Fruit fly (Drosophila melanogaster) whole organism, pupa: ENCODE results near the gene Nepl7.

Experiments used
- CG10348 ChIP-seq: fragments of 200-800 bp; sonication (Bioruptor generic); IDR thresholded peaks from 2 replicates; pipeline ENCODE4 v1.3.6; 2022; ENCODE audit warnings: missing biosample characterization, missing genetic modification characterization
- CG12605 ChIP-seq: fragments of 200-800 bp; sonication (Bioruptor generic); IDR thresholded peaks from 2 replicates; pipeline ENCODE4 v1.3.6; 2022; ENCODE audit warnings: missing biosample characterization, missing genetic modification characterization
- CG13204 ChIP-seq: fragments of 200-800 bp; sonication (Bioruptor generic); optimal IDR thresholded peaks from 2 replicates; lab custom pipeline; 2018; ENCODE audit warnings: missing biosample characterization, mild to moderate bottlenecking, missing genetic modification characterization, moderate library complexity
- CG14655 ChIP-seq: fragments of 200-800 bp; sonication (Bioruptor generic); optimal IDR thresholded peaks from 3 replicates; lab custom pipeline; 2017; ENCODE audit warnings: mild to moderate bottlenecking, missing biosample characterization, missing genetic modification reagents, missing genetic modification characterization
- CG15710 ChIP-seq: fragments of 200-800 bp; sonication (Bioruptor generic); optimal IDR thresholded peaks from 2 replicates; lab custom pipeline; 2018; ENCODE audit warnings: missing biosample characterization, mild to moderate bottlenecking, missing genetic modification characterization, moderate library complexity
- CG17806 ChIP-seq: fragments of 200-800 bp; sonication (Bioruptor generic); optimal IDR thresholded peaks from 2 replicates; lab custom pipeline; 2018; ENCODE audit warnings: missing biosample characterization, mild to moderate bottlenecking, missing genetic modification characterization, moderate library complexity
- CG32121 ChIP-seq: fragments of 200-800 bp; sonication (Bioruptor generic); IDR thresholded peaks from 2 replicates; pipeline ENCODE4 v1.3.6; 2022; ENCODE audit warnings: missing biosample characterization, missing genetic modification characterization
- CG34367 ChIP-seq: fragments of 200-800 bp; sonication (Bioruptor generic); optimal IDR thresholded peaks from 2 replicates; lab custom pipeline; 2018; ENCODE audit warnings: missing biosample characterization, mild to moderate bottlenecking, missing genetic modification characterization
- CG4496 ChIP-seq: fragments of 200-800 bp; sonication (Bioruptor generic); IDR thresholded peaks from 3 replicates; pipeline ENCODE4 v1.3.6; 2022; ENCODE audit warnings: missing biosample characterization, missing genetic modification characterization
- CG8159 ChIP-seq: fragments of 200-800 bp; sonication (Bioruptor generic); optimal IDR thresholded peaks from 3 replicates; lab custom pipeline; 2018; ENCODE audit warnings: missing biosample characterization, mild to moderate bottlenecking, missing genetic modification characterization, moderate library complexity
- CG8301 ChIP-seq: fragments of 200-800 bp; sonication (Bioruptor generic); optimal IDR thresholded peaks from 2 replicates; lab custom pipeline; 2018; ENCODE audit warnings: missing biosample characterization, mild to moderate bottlenecking, missing genetic modification characterization
- CG9948 ChIP-seq: fragments of 200-800 bp; sonication (Bioruptor generic); optimal IDR thresholded peaks from 2 replicates; lab custom pipeline; 2018; ENCODE audit warnings: missing biosample characterization, mild to moderate bottlenecking, missing genetic modification characterization, moderate library complexity
- D1 ChIP-seq: fragments of 200-800 bp; sonication (Bioruptor generic); optimal IDR thresholded peaks from 2 replicates; lab custom pipeline; 2018; ENCODE audit warnings: missing biosample characterization, mild to moderate bottlenecking, missing genetic modification characterization, moderate library complexity
- EcR ChIP-seq: fragments of 200-800 bp; sonication (Bioruptor generic); optimal IDR thresholded peaks from 3 replicates; lab custom pipeline; 2019; ENCODE audit warnings: missing biosample characterization, missing genetic modification characterization, mild to moderate bottlenecking, moderate library complexity, missing genetic modification reagents
- Ets98B ChIP-seq: fragments of 200-800 bp; sonication (Bioruptor generic); IDR thresholded peaks from 2 replicates; pipeline ENCODE4 v1.3.6; 2022; ENCODE audit warnings: missing biosample characterization, missing genetic modification characterization
- Pif1A ChIP-seq: fragments of 200-800 bp; sonication (Bioruptor generic); optimal IDR thresholded peaks from 3 replicates; lab custom pipeline; 2016; ENCODE audit warnings: missing biosample characterization, missing genetic modification characterization
- Pif1B ChIP-seq: fragments of 200-800 bp; sonication (Bioruptor generic); optimal IDR thresholded peaks from 3 replicates; lab custom pipeline; 2016; ENCODE audit warnings: missing biosample characterization, missing genetic modification characterization
- Snoo ChIP-seq: fragments of 200-800 bp; sonication (Bioruptor generic); optimal IDR thresholded peaks from 3 replicates; lab custom pipeline; 2017; ENCODE audit warnings: missing biosample characterization, mild to moderate bottlenecking, missing genetic modification characterization, inconsistent platforms
- fd96Ca ChIP-seq: fragments of 200-800 bp; sonication (Bioruptor generic); IDR thresholded peaks from 3 replicates; pipeline ENCODE4 v1.3.6; 2022; ENCODE audit warnings: missing biosample characterization, missing genetic modification characterization
- gl ChIP-seq: fragments of 200-800 bp; sonication (Bioruptor generic); optimal IDR thresholded peaks from 2 replicates; lab custom pipeline; 2018; ENCODE audit warnings: missing biosample characterization, mild to moderate bottlenecking, missing genetic modification characterization
- rn ChIP-seq: fragments of 200-800 bp; sonication (Bioruptor generic); IDR thresholded peaks from 2 replicates; pipeline ENCODE4 v1.3.6; 2022; ENCODE audit warnings: missing biosample characterization, missing genetic modification characterization

The Nepl7 gene

DNA sequence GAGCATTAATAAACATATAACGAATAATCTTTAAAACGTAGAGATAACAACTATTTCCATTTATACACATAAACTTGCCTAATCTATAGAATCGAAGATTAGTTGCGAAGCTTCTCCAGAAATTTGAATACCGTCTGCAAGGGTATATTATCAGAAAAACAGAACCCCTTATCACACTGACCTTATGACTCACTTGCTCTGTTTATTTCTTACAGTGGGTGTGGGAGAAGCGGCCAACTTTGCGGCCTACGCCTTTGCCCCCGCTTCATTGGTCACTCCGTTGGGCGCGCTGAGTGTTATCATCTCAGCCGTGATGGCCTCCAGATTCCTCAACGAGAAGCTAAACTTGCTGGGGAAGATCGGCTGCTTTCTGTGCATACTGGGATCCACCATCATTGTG is 35.9 kb upstream of the Nepl7 start:
- TF ChIP-seq Snoo (tag; lab: Kevin White, UChicago) (no peak), CG14655 (GFP tag; lab: Kevin White, UChicago) (no peak), Ets98B (no peak), Pif1A (GFP tag; lab: Kevin White, UChicago) (no peak), CG12605 (no peak), CG10348 (no peak), CG17806 (tag; lab: Kevin White, UChicago) (no peak), CG13204 (GFP tag; lab: Kevin White, UChicago) (no peak), D1 (tag; lab: Kevin White, UChicago) (no peak), CG15710 (tag; lab: Kevin White, UChicago) (no peak), CG8301 (tag; lab: Kevin White, UChicago) (no peak), CG32121 (GFP tag; lab: Robert Waterston, UW) (no peak), CG4496 (GFP tag; lab: Robert Waterston, UW) (no peak), rn (GFP tag; lab: Robert Waterston, UW) (no peak), fd96Ca (no peak), CG34367 (tag; lab: Kevin White, UChicago) (no peak), Pif1B (no peak)

DNA sequence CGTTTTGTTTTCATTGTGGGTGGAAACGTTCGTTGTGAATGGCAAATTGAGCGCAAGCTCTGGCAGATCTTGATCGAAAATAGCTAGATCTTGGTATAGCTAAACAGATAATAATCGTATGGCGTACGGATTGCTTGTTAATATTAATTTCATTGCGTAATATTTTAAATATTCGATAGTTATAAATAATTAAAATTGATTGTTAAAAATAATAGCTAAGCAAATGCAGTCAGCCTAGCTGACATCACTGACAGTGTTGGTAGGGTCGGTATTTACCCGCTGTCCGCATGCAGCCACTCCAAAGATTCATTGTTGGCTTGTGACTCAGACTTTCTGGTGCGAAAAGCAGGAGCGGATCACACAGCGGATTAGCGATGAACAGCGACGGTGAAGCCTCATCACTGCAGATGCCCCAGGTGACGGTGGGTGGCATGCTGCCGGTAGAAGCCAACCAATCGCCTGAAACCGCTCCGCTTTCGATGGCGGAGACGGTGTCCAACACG is 35.0 kb upstream of the Nepl7 start, which contains the start of the genes CG5776 and spict:
CG5776 (minus strand) TSS at position 34 of the 503 bp plus-strand sequence.
spict (plus strand) TSS at position 308 of the 503 bp plus-strand sequence.
- TF ChIP-seq CG8301 (tag; lab: Kevin White, UChicago): peak; percentile 54
- TF ChIP-seq Snoo (tag; lab: Kevin White, UChicago): peak; percentile 46
- peak; percentile 82 for TF ChIP-seq fd96Ca
- peak; percentile 47 for TF ChIP-seq CG9948 (tag; lab: Kevin White, UChicago)
- peak; percentile 66 for TF ChIP-seq CG34367 (tag; lab: Kevin White, UChicago)
- no peak for TF ChIP-seq CG14655 (GFP tag; lab: Kevin White, UChicago)
- TF ChIP-seq D1 (tag; lab: Kevin White, UChicago): no peak
- peak; percentile 25; the same call in 1 of the 2 replicates for TF ChIP-seq CG12605
- TF ChIP-seq EcR (GFP tag; lab: Kevin White, UChicago): no peak
- TF ChIP-seq CG4496 (GFP tag; lab: Robert Waterston, UW): peak; percentile 68; the same call in 2 of the 3 replicates
- peak; percentile 74 for TF ChIP-seq Ets98B
- TF ChIP-seq CG13204 (GFP tag; lab: Kevin White, UChicago): no peak
- TF ChIP-seq Pif1B: no peak
- peak; percentile 69 for TF ChIP-seq CG8159 (tag; lab: Kevin White, UChicago)
- TF ChIP-seq Pif1A (GFP tag; lab: Kevin White, UChicago): no peak
- peak; percentile 46 for TF ChIP-seq gl (tag; lab: Kevin White, UChicago)
- peak; percentile 75 for TF ChIP-seq CG15710 (tag; lab: Kevin White, UChicago)
- TF ChIP-seq CG32121 (GFP tag; lab: Robert Waterston, UW): peak; percentile 71
- peak; percentile 53 for TF ChIP-seq CG17806 (tag; lab: Kevin White, UChicago)
- TF ChIP-seq CG10348: no peak
- peak; percentile 37; the same call in 1 of the 2 replicates for TF ChIP-seq rn (GFP tag; lab: Robert Waterston, UW)

DNA sequence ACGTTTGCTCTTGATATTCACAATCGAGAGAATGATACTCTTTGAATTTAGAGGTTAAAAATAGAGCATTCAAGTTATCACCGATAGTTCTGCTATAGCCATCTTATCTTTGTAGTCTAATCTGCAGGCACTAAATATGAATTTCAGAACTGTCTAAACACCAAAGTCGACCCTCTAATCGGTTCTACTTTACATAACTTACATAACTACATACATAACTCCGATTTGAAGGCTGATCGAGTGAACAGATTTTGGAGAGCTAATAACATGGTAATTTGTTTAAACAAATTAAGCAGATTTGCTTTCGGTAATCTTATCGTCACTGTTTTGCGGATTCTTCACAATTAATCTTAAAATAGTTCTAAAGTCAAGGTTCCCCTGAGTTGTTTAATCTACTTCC is 32.0 kb upstream of the Nepl7 start:
- TF ChIP-seq EcR (GFP tag; lab: Kevin White, UChicago) (no peak), CG4496 (GFP tag; lab: Robert Waterston, UW) (no peak), CG8159 (tag; lab: Kevin White, UChicago) (no peak), CG14655 (GFP tag; lab: Kevin White, UChicago) (no peak), CG9948 (tag; lab: Kevin White, UChicago) (no peak), Snoo (tag; lab: Kevin White, UChicago) (no peak)

DNA sequence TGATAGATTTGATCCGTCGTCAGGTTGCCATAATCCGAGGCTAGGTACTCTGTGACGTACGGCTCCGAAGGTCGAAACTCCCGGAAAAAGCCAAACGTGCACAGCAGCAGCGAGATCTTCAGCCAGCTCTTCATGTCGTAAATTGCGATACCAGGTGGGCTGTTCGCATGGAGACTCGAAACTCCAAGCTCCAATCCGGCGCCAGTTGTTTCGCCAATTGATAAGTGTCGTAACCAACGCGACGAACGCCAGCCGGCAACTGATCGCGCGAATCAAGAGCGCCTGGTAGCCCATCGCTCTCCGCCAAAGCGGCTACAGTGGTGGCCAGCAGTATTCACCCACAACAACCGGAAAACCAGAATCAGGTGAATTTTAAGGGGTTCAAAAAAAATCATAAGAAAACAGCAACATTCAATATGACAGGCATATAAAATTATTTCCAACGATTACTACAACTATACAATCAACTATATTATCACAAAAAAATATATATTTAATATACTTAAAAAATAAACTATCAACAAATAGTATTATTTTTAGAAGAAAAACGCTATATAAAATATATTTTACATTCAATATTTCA is 31.0 kb upstream of the Nepl7 start, which contains the start of gene CG17036:
CG17036 (minus strand) TSS at position 366 of the 583 bp plus-strand sequence.
- TF ChIP-seq rn (GFP tag; lab: Robert Waterston, UW) (no peak), CG8159 (tag; lab: Kevin White, UChicago) (no peak), Snoo (tag; lab: Kevin White, UChicago) (peak; percentile 43), D1 (tag; lab: Kevin White, UChicago) (no peak), CG4496 (GFP tag; lab: Robert Waterston, UW) (peak; percentile 62), CG15710 (tag; lab: Kevin White, UChicago) (no peak), Pif1A (GFP tag; lab: Kevin White, UChicago) (no peak), CG14655 (GFP tag; lab: Kevin White, UChicago) (no peak), CG9948 (tag; lab: Kevin White, UChicago) (no peak), Pif1B (no peak), CG32121 (GFP tag; lab: Robert Waterston, UW) (peak; percentile 49; the same call in 1 of the 2 replicates), EcR (GFP tag; lab: Kevin White, UChicago) (no peak), CG12605 (peak; percentile 34; the same call in 1 of the 2 replicates), gl (tag; lab: Kevin White, UChicago) (no peak), CG13204 (GFP tag; lab: Kevin White, UChicago) (no peak), CG8301 (tag; lab: Kevin White, UChicago) (no peak), CG17806 (tag; lab: Kevin White, UChicago) (no peak), CG34367 (tag; lab: Kevin White, UChicago) (no peak), fd96Ca (no peak), CG10348 (no peak)

DNA sequence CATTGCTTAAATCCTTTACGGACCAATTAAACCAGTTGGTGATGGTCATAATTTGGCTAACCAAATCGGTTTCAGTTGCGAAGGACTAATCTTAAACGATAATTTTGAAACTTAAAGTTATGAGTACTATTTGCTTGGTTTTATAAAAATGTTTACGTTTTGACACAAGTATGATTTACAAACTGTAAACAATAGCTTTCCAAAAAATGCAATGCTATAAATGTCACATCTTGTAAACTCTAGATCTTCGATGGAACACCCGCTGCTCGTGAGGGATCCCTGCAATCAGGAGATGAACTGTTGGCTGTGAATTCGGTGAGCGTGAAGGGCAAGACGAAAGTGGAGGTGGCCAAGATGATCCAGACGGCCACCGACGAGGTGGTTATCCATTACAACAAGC is 27.7 kb upstream of the Nepl7 start, which contains the start of gene CG5781:
CG5781 (minus strand) TSS at position 101 of the 400 bp plus-strand sequence.
- TF ChIP-seq D1 (tag; lab: Kevin White, UChicago) (no peak), EcR (GFP tag; lab: Kevin White, UChicago) (no peak), CG4496 (GFP tag; lab: Robert Waterston, UW) (no peak), Ets98B (no peak), CG9948 (tag; lab: Kevin White, UChicago) (no peak), gl (tag; lab: Kevin White, UChicago) (no peak), CG15710 (tag; lab: Kevin White, UChicago) (no peak), CG12605 (no peak), fd96Ca (no peak), CG17806 (tag; lab: Kevin White, UChicago) (no peak), CG8159 (tag; lab: Kevin White, UChicago) (no peak), CG14655 (GFP tag; lab: Kevin White, UChicago) (no peak), CG34367 (tag; lab: Kevin White, UChicago) (no peak), CG10348 (no peak)
